Fruit fly (Drosophila melanogaster): Measurements from ENCODE around the gene Pfrx.

Pfrx gene

DNA sequence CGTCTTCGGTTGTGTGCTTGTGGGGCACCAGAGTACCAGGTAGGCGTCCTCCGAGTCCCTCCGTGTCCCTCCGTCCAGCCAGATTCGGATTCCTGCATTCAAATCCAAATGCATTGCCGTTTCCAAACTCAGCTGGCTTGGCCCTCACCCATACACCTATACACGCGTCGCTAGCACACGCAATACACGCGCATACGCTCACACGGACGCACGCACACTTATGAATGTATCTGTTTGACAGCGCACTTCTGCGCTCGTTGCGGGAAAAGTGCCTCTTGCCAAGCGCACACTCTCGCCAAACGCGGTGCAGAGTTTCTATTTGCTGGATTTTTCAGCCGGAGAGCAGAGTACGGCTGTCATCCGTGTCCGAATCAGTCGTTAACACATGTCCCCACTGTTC lies 27.3 kb downstream of the Pfrx start (continued):
- TF ChIP-seq Ravus (GFP tag; IDR thresholded peaks at IDR 0.05) (no peak), fd3F (GFP tag; optimal IDR thresholded peaks at IDR 0.05) (no peak), MESR4 (GFP tag; optimal IDR thresholded peaks at IDR 0.05) (peak; percentile 42), Ets65A (GFP tag) (no peak)

DNA sequence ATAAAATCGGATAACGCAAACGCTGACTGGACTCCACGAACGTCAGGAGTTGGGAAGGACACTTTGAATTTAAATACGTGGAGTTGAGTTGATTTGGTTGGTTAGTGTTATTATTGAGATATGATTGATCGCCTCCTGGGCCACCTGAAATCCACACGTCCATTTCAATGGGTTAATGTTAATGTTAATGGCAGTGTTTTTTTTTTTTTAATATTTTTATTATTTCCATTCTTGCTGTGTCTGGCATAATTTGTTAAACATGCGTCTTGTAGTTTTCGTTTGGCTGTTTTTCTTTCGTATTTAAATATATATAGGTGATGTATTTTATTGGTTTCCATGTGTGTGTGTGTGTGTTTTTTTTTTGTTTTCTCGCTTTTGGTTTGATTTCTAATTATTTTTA lies 36.3 kb downstream of the Pfrx start, which contains the start of gene CG12231:
TSS of gene CG12231 (minus strand) at position 101 of the 400 bp plus-strand sequence.
- TF ChIP-seq CG18011 (GFP tag; optimal IDR thresholded peaks at IDR 0.05) (no peak), dan (GFP tag; IDR thresholded peaks at IDR 0.05) (no peak), crp (GFP tag; optimal IDR thresholded peaks at IDR 0.05) (no peak), gt (GFP tag; IDR thresholded peaks at IDR 0.05) (no peak), ro (GFP tag; IDR thresholded peaks at IDR 0.05) (no peak)

- no peak for TF ChIP-seq CG2116 (GFP tag; optimal IDR thresholded peaks at IDR 0.05)
- TF ChIP-seq CG17612 (GFP tag; IDR thresholded peaks at IDR 0.05) = no peak
- peak; percentile 9; the same call in 1 of the 2 replicates for TF ChIP-seq seq (GFP tag; IDR thresholded peaks at IDR 0.05)
- no peak for TF ChIP-seq D19A (tag; optimal IDR thresholded peaks at IDR 0.05)
- no peak for TF ChIP-seq CG8478 (optimal IDR thresholded peaks at IDR 0.05)
- TF ChIP-seq Nf-YB (GFP tag; optimal IDR thresholded peaks at IDR 0.05) = peak; percentile 88
- TF ChIP-seq Nf-YC (tag; optimal IDR thresholded peaks at IDR 0.05) = peak; percentile 88
- no peak for TF ChIP-seq Hr39 (optimal IDR thresholded peaks at IDR 0.05)
- peak; percentile 26 for TF ChIP-seq cg (GFP tag; optimal IDR thresholded peaks at IDR 0.05)
- TF ChIP-seq CG8290 (GFP tag; optimal IDR thresholded peaks at IDR 0.05) = no peak
- no peak for TF ChIP-seq CG8290 (tag; optimal IDR thresholded peaks at IDR 0.05)
These were observed 40.1 kb downstream of the Pfrx start for dm6 chrX:19535394-19535793.

DNA sequence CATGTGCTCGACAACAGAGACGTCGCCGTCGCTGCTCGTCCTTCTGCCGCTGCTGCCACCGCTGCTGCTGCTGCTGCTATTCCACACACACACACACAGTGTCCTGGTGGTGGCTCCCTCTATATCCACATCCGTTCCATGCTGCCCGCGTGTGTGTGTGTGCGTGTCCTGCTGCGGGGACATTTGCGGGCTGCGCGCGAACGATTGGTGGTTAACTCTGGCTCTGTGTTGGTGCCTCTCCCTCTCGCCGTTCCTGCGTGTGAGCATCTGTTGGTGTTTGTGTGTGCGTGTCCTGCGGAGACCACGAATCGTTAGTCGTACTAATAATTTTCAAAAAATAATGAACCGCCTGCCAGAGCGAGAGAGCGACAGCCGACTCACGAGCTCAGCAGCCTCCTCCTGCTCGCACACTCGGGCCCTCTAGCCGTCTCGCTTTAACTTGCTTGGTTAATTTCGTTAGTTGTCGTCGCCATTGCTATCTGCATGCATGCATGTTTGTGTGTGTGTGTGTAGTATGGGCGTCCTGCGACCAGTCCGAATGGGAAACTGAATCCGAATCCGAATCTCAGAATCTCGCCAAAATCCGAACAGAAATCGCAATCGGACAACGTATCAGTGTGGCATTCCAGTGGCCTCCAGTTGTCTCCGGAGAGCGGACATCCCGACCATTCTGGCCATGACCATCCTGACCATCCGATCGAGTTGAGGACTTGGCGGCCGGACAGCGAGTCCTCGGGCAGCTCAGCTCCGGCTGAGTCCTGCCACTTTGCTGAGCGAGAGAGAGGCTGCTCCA lies 50.8 kb downstream of the Pfrx start:
- peak; percentile 85 for TF ChIP-seq pfk (GFP tag; optimal IDR thresholded peaks at IDR 0.05)
- TF ChIP-seq CG17568 (GFP tag; optimal IDR thresholded peaks at IDR 0.05) = no peak
- no peak for TF ChIP-seq jumu (GFP tag; optimal IDR thresholded peaks at IDR 0.05)
- TF ChIP-seq CG8924 (tag; optimal IDR thresholded peaks at IDR 0.05) = peak; percentile 15
- TF ChIP-seq Nf-YB (GFP tag; optimal IDR thresholded peaks at IDR 0.05) = peak; percentile 95
- no peak for TF ChIP-seq salm (tag; optimal IDR thresholded peaks at IDR 0.05)
- no peak for TF ChIP-seq CG2129 (GFP tag; IDR thresholded peaks at IDR 0.05; ENCODE audit: partially characterized antibody)
- TF ChIP-seq CG6175 (GFP tag; IDR thresholded peaks at IDR 0.05) = no peak
- TF ChIP-seq Tbp (GFP tag; optimal IDR thresholded peaks at IDR 0.05) = no peak
- no peak for TF ChIP-seq CG34224 (GFP tag; IDR thresholded peaks at IDR 0.05; ENCODE audit: partially characterized antibody)
- TF ChIP-seq MTF-1 (GFP tag; optimal IDR thresholded peaks at IDR 0.05; ENCODE audit: borderline replicate concordance) = no peak
- TF ChIP-seq Hr51 (GFP tag; optimal IDR thresholded peaks at IDR 0.05) = no peak
- no peak for TF ChIP-seq Side (GFP tag; optimal IDR thresholded peaks at IDR 0.05)
- TF ChIP-seq Rfx (GFP tag; IDR thresholded peaks at IDR 0.05) = no peak
- no peak for TF ChIP-seq CG33213 (GFP tag; optimal IDR thresholded peaks at IDR 0.05)
- TF ChIP-seq Sry-β (GFP tag; optimal IDR thresholded peaks at IDR 0.05) = no peak
- TF ChIP-seq vfl (GFP tag; optimal IDR thresholded peaks at IDR 0.05) = no peak
- TF ChIP-seq CG8765 (GFP tag; IDR thresholded peaks at IDR 0.05) = no peak
- TF ChIP-seq Opbp (GFP tag; IDR thresholded peaks at IDR 0.05; ENCODE audit: partially characterized antibody) = no peak
- TF ChIP-seq z (GFP tag; IDR thresholded peaks at IDR 0.05) = no peak
- no peak for TF ChIP-seq Doc3 (GFP tag; IDR thresholded peaks at IDR 0.05; ENCODE audit: partially characterized antibody)
- no peak for TF ChIP-seq fd64A (GFP tag; optimal IDR thresholded peaks at IDR 0.05)
- no peak for TF ChIP-seq Dp (GFP tag; optimal IDR thresholded peaks at IDR 0.05)
- no peak for TF ChIP-seq CG12299 (tag; optimal IDR thresholded peaks at IDR 0.05)
- TF ChIP-seq CG8388 (GFP tag; optimal IDR thresholded peaks at IDR 0.05) = no peak
- TF ChIP-seq Fer2 (tag; optimal IDR thresholded peaks at IDR 0.05) = no peak
- TF ChIP-seq corto (GFP tag; optimal IDR thresholded peaks at IDR 0.05) = no peak
